Worm (Caenorhabditis elegans) whole organism, young adult: ENCODE results near the gene vps-52.

ENCODE experiments used
- ama-1 ChIP-seq, 3 experiments: fragments of 150-350 bp in 1 of 3; sonication (generic microtip) in 2 of 3; optimal IDR thresholded peaks; 2 replicates each; lab custom pipeline; 2014 to 2018; ENCODE audit warnings: missing biosample characterization in 2 of 3, missing genetic modification characterization in 2 of 3, missing genetic modification reagents in 2 of 3
- ekl-4 ChIP-seq: fragments of 200-800 bp; sonication (Bioruptor generic); IDR thresholded peaks from 2 replicates; pipeline ENCODE4 v1.3.6; 2022; ENCODE audit warnings: missing genetic modification reagents, missing genetic modification characterization, missing compliant biosample characterization
- mes-4 ChIP-seq: sonication (generic microtip); optimal IDR thresholded peaks from 2 replicates; lab custom pipeline; 2016; ENCODE audit warnings: missing genotype, missing genetic modification characterization, missing compliant biosample characterization
- repo-1 ChIP-seq: sonication (generic microtip); optimal IDR thresholded peaks from 2 replicates; lab custom pipeline; 2017; ENCODE audit warnings: mild to moderate bottlenecking, missing genetic modification characterization, missing compliant biosample characterization

- no peak for TF ChIP-seq mes-4 (tag; lab: Kevin White, UChicago)
- TF ChIP-seq repo-1 = no peak
- TF ChIP-seq ama-1 (optimal IDR thresholded peaks at IDR 0.05; lab: Kevin White, UChicago) = no peak
- TF ChIP-seq ama-1 (GFP tag; optimal IDR thresholded peaks at IDR 0.05; lab: Kevin White, UChicago) = no peak
- no peak for TF ChIP-seq ekl-4 (GFP tag; lab: Robert Waterston, UW)
These were observed 8.5 kb downstream of the vps-52 start for ce11 chrX:7573629-7574028.
